Worm (Caenorhabditis elegans) whole organism, L4 larva: ENCODE measurements around the gene F10C2.3.

ENCODE experiments used
- aly-2 ChIP-seq: sonication (generic microtip); optimal IDR thresholded peaks from 2 replicates; lab custom pipeline; 2018; ENCODE audit warnings: missing biosample characterization, missing genetic modification characterization
- ceh-62 ChIP-seq: sonication (generic microtip); optimal IDR thresholded peaks from 2 replicates; lab custom pipeline; 2017; ENCODE audit warnings: missing biosample characterization, missing genetic modification characterization
- hlh-11 ChIP-seq: fragments of 200-800 bp; sonication (Bioruptor generic); optimal IDR thresholded peaks from 2 replicates; lab custom pipeline; 2018; ENCODE audit warnings: mild to moderate bottlenecking, missing genetic modification characterization, missing compliant biosample characterization
- lsy-2 ChIP-seq, 2 experiments: fragments of 150-350 bp in 1 of 2; sonication (generic microtip) in 1 of 2; optimal IDR thresholded peaks; 2 replicates each; lab custom pipeline; 2014 to 2017; ENCODE audit warnings: missing biosample characterization in 2 of 2, missing genetic modification characterization in 2 of 2
- nhr-28 ChIP-seq: fragments of 150-350 bp; optimal IDR thresholded peaks from 2 replicates; lab custom pipeline; 2014; ENCODE audit warnings: missing biosample characterization, missing genetic modification characterization
- pqm-1 ChIP-seq: sonication (generic microtip); optimal IDR thresholded peaks from 2 replicates; lab custom pipeline; 2017; ENCODE audit warnings: missing biosample characterization, missing genetic modification characterization
- tra-1 ChIP-seq: fragments of 200-800 bp; sonication (Bioruptor generic); IDR thresholded peaks from 2 replicates; pipeline ENCODE4 v1.3.6; 2022; ENCODE audit warnings: missing genetic modification reagents, missing genetic modification characterization, missing compliant biosample characterization
- unc-62 ChIP-seq, 3 experiments: fragments of 150-350 bp in 1 of 3; sonication (generic microtip); optimal IDR thresholded peaks in 2 of 3; peaks in 1 of 3; 1 replicate in 1 of 3; 2 replicates in 2 of 3; lab custom pipeline; 2014 to 2017; ENCODE audit warnings: missing biosample characterization in 3 of 3, missing genetic modification characterization in 3 of 3, missing genetic modification reagents in 3 of 3, missing genotype in 1 of 3

ce11 chrV:12032060-12032459, 11.9 kb downstream of the F10C2.3 start, which contains the start of gene pkc-1:
- TF ChIP-seq lsy-2 (tag; optimal IDR thresholded peaks at IDR 0.05; lab: Kevin White, UChicago): no peak
- TF ChIP-seq tra-1: no peak
- no peak for TF ChIP-seq ceh-62 (tag; lab: Kevin White, UChicago)
- TF ChIP-seq nhr-28 (tag; lab: Kevin White, UChicago): no peak
- TF ChIP-seq pqm-1 (tag; lab: Kevin White, UChicago): no peak
- no peak for TF ChIP-seq hlh-11 (tag; lab: Kevin White, UChicago)
- no peak for TF ChIP-seq aly-2 (tag; lab: Kevin White, UChicago)
- TF ChIP-seq unc-62 (GFP tag; optimal IDR thresholded peaks at IDR 0.05 in 1 of 2; lab: Kevin White, UChicago): no peak
- no peak for TF ChIP-seq unc-62 (tag; optimal IDR thresholded peaks at IDR 0.05; lab: Kevin White, UChicago)
